Fruit fly (Drosophila melanogaster) whole organism, prepupa: ENCODE measurements around the gene CG5541.
A peak's percentile ranks its signal among the peaks of the same experiment; 100 is the strongest.

Source experiments
- Blimp-1 ChIP-seq: fragments of 200-800 bp; sonication (Bioruptor generic); optimal IDR thresholded peaks from 3 replicates; lab custom pipeline; 2017; ENCODE audit warnings: missing biosample characterization, missing genetic modification characterization, mild to moderate bottlenecking, moderate library complexity, missing genetic modification reagents
- CG10631 ChIP-seq: fragments of 200-800 bp; sonication (Bioruptor generic); optimal IDR thresholded peaks from 2 replicates; lab custom pipeline; 2016; ENCODE audit warnings: missing biosample characterization, missing genetic modification characterization
- CG10669 ChIP-seq: fragments of 200-800 bp; sonication (Bioruptor generic); optimal IDR thresholded peaks from 3 replicates; lab custom pipeline; 2018; ENCODE audit warnings: missing biosample characterization, mild to moderate bottlenecking, missing genetic modification characterization, moderate library complexity
- CG11294 ChIP-seq: fragments of 200-800 bp; sonication (Bioruptor generic); IDR thresholded peaks from 2 replicates; pipeline ENCODE4 v1.3.6; 2022; ENCODE audit warnings: missing biosample characterization, missing genetic modification characterization
- CG11762 ChIP-seq: fragments of 200-800 bp; sonication (Bioruptor generic); optimal IDR thresholded peaks from 3 replicates; lab custom pipeline; 2016; ENCODE audit warnings: missing biosample characterization, missing genetic modification characterization; ENCODE audit not compliant: insufficient read depth
- CG11902 ChIP-seq: fragments of 200-800 bp; sonication (Bioruptor generic); optimal IDR thresholded peaks from 3 replicates; lab custom pipeline; 2016; ENCODE audit warnings: missing biosample characterization, missing genetic modification characterization
- CG15336 ChIP-seq: fragments of 200-800 bp; sonication (Bioruptor generic); IDR thresholded peaks from 2 replicates; pipeline ENCODE4 v1.3.6; 2022; ENCODE audit warnings: missing biosample characterization, missing genetic modification characterization
- CG1621 ChIP-seq: fragments of 200-800 bp; sonication (Bioruptor generic); optimal IDR thresholded peaks from 3 replicates; lab custom pipeline; 2018; ENCODE audit warnings: missing biosample characterization, mild to moderate bottlenecking, missing genetic modification characterization
- CG16779 ChIP-seq: fragments of 200-800 bp; sonication (Bioruptor generic); optimal IDR thresholded peaks from 3 replicates; lab custom pipeline; 2017; ENCODE audit warnings: missing biosample characterization, mild to moderate bottlenecking, missing genetic modification characterization
- CG3919 ChIP-seq: fragments of 200-800 bp; sonication (Bioruptor generic); optimal IDR thresholded peaks from 3 replicates; lab custom pipeline; 2016; ENCODE audit warnings: missing biosample characterization, missing genetic modification characterization
- CG4318 ChIP-seq: fragments of 200-800 bp; sonication (Bioruptor generic); optimal IDR thresholded peaks from 3 replicates; lab custom pipeline; 2017; ENCODE audit warnings: missing biosample characterization, mild to moderate bottlenecking, missing genetic modification characterization
- CG6163 ChIP-seq: fragments of 200-800 bp; sonication (Bioruptor generic); IDR thresholded peaks from 3 replicates; pipeline ENCODE4 v1.3.6; 2022; ENCODE audit warnings: missing biosample characterization, missing genetic modification characterization
- CG6276 ChIP-seq: fragments of 200-800 bp; sonication (Bioruptor generic); optimal IDR thresholded peaks from 2 replicates; lab custom pipeline; 2017; ENCODE audit warnings: missing biosample characterization, mild to moderate bottlenecking, missing genetic modification characterization
- CG6808 ChIP-seq: fragments of 200-800 bp; sonication (Bioruptor generic); optimal IDR thresholded peaks from 3 replicates; lab custom pipeline; 2017; ENCODE audit warnings: missing biosample characterization, missing genetic modification characterization, mild to moderate bottlenecking, moderate library complexity, missing genetic modification reagents
- CG6854 ChIP-seq: fragments of 200-800 bp; sonication (Bioruptor generic); optimal IDR thresholded peaks from 2 replicates; lab custom pipeline; 2017; ENCODE audit warnings: missing biosample characterization, mild to moderate bottlenecking, missing genetic modification characterization
- CG7368 ChIP-seq: fragments of 200-800 bp; sonication (Bioruptor generic); optimal IDR thresholded peaks from 3 replicates; lab custom pipeline; 2016; ENCODE audit warnings: missing biosample characterization, missing genetic modification characterization
- CG8319 ChIP-seq: fragments of 200-800 bp; sonication (Bioruptor generic); optimal IDR thresholded peaks from 3 replicates; lab custom pipeline; 2016; ENCODE audit warnings: missing biosample characterization, missing genetic modification characterization
- CG8632 ChIP-seq: fragments of 200-800 bp; sonication (Bioruptor generic); optimal IDR thresholded peaks from 3 replicates; lab custom pipeline; 2016; ENCODE audit warnings: missing biosample characterization, missing genetic modification characterization
- CG9139 ChIP-seq: fragments of 200-800 bp; sonication (Bioruptor generic); optimal IDR thresholded peaks from 3 replicates; lab custom pipeline; 2017; ENCODE audit warnings: missing biosample characterization, mild to moderate bottlenecking, missing genetic modification characterization
- Eip75B ChIP-seq: fragments of 200-800 bp; sonication (Bioruptor generic); optimal IDR thresholded peaks from 3 replicates; lab custom pipeline; 2016; ENCODE audit warnings: missing biosample characterization, missing genetic modification characterization
- Eip78C ChIP-seq: fragments of 200-800 bp; sonication (Bioruptor generic); peaks from one replicate; lab custom pipeline; 2016; ENCODE audit warnings: missing biosample characterization, missing genetic modification characterization
- Eip93F ChIP-seq: fragments of 200-800 bp; sonication (Bioruptor generic); optimal IDR thresholded peaks from 2 replicates; lab custom pipeline; 2016; ENCODE audit warnings: missing biosample characterization, mild to moderate bottlenecking, missing genetic modification characterization
- Ets21C ChIP-seq: fragments of 200-800 bp; sonication (Bioruptor generic); optimal IDR thresholded peaks from 3 replicates; lab custom pipeline; 2016; ENCODE audit warnings: missing biosample characterization, missing genetic modification characterization
- Hr4 ChIP-seq: fragments of 200-800 bp; sonication (Bioruptor generic); optimal IDR thresholded peaks from 3 replicates; lab custom pipeline; 2016; ENCODE audit warnings: missing biosample characterization, missing genetic modification characterization
- Met ChIP-seq: fragments of 200-800 bp; sonication (Bioruptor generic); optimal IDR thresholded peaks from 3 replicates; lab custom pipeline; 2016; ENCODE audit warnings: missing biosample characterization, missing genetic modification characterization
- Smox ChIP-seq: fragments of 200-800 bp; sonication (Bioruptor generic); optimal IDR thresholded peaks from 3 replicates; lab custom pipeline; 2016; ENCODE audit warnings: missing biosample characterization, missing genetic modification characterization
- Sox102F ChIP-seq: fragments of 200-800 bp; sonication (Bioruptor generic); optimal IDR thresholded peaks from 2 replicates; lab custom pipeline; 2016; ENCODE audit warnings: missing biosample characterization, mild to moderate bottlenecking, missing genetic modification characterization
- Sox14 ChIP-seq: fragments of 200-800 bp; sonication (Bioruptor generic); optimal IDR thresholded peaks from 3 replicates; lab custom pipeline; 2016; ENCODE audit warnings: missing biosample characterization, missing genetic modification characterization
- Sox15 ChIP-seq: fragments of 200-800 bp; sonication (Bioruptor generic); optimal IDR thresholded peaks from 3 replicates; lab custom pipeline; 2016; ENCODE audit warnings: missing biosample characterization, missing genetic modification characterization
- achi ChIP-seq: fragments of 200-800 bp; sonication (Bioruptor generic); optimal IDR thresholded peaks from 3 replicates; lab custom pipeline; 2016; ENCODE audit warnings: missing biosample characterization, missing genetic modification characterization
- acj6 ChIP-seq: fragments of 200-800 bp; sonication (Bioruptor generic); optimal IDR thresholded peaks from 3 replicates; lab custom pipeline; 2016; ENCODE audit warnings: missing biosample characterization, missing genetic modification characterization
- cyc ChIP-seq: fragments of 200-800 bp; sonication (Bioruptor generic); optimal IDR thresholded peaks from 3 replicates; lab custom pipeline; 2016; ENCODE audit warnings: missing biosample characterization, missing genetic modification characterization
- dsx ChIP-seq: fragments of 200-800 bp; optimal IDR thresholded peaks from 3 replicates; lab custom pipeline; 2019; ENCODE audit warnings: missing biosample characterization, mild to moderate bottlenecking, missing genetic modification characterization, moderate library complexity; ENCODE audit not compliant: poor library complexity, severe bottlenecking
- eg ChIP-seq: fragments of 200-800 bp; sonication (Bioruptor generic); IDR thresholded peaks from 3 replicates; pipeline ENCODE4 v1.3.6; 2022; ENCODE audit warnings: missing biosample characterization, missing genetic modification characterization
- esn ChIP-seq: fragments of 200-800 bp; sonication (Bioruptor generic); optimal IDR thresholded peaks from 2 replicates; lab custom pipeline; 2016; ENCODE audit warnings: missing biosample characterization, mild to moderate bottlenecking, missing genetic modification characterization, moderate library complexity
- fd59A ChIP-seq: fragments of 200-800 bp; sonication (Bioruptor generic); optimal IDR thresholded peaks from 2 replicates; lab custom pipeline; 2017; ENCODE audit warnings: missing biosample characterization, mild to moderate bottlenecking, missing genetic modification characterization, missing genetic modification reagents
- fd85E ChIP-seq: fragments of 200-800 bp; sonication (Bioruptor generic); optimal IDR thresholded peaks from 3 replicates; lab custom pipeline; 2016; ENCODE audit warnings: missing biosample characterization, missing genetic modification characterization
- lz ChIP-seq: fragments of 200-800 bp; sonication (Bioruptor generic); optimal IDR thresholded peaks from 3 replicates; lab custom pipeline; 2016; ENCODE audit warnings: missing biosample characterization, missing genetic modification characterization
- net ChIP-seq: fragments of 200-800 bp; sonication (Bioruptor generic); optimal IDR thresholded peaks from 3 replicates; lab custom pipeline; 2016; ENCODE audit warnings: missing biosample characterization, missing genetic modification characterization
- salr ChIP-seq, 2 experiments: fragments of 200-800 bp; sonication (Bioruptor generic); optimal IDR thresholded peaks; 3 replicates each; lab custom pipeline; 2016 to 2018; ENCODE audit warnings: missing biosample characterization in 2 of 2, missing genetic modification characterization in 2 of 2, mild to moderate bottlenecking in 1 of 2
- spab ChIP-seq: fragments of 200-800 bp; sonication (Bioruptor generic); optimal IDR thresholded peaks from 2 replicates; lab custom pipeline; 2017; ENCODE audit warnings: missing biosample characterization, mild to moderate bottlenecking, missing genetic modification characterization, missing genetic modification reagents
- ss ChIP-seq, 2 experiments: fragments of 200-800 bp; sonication (Bioruptor generic); optimal IDR thresholded peaks; 2 replicates in 1 of 2; 3 replicates in 1 of 2; lab custom pipeline; 2017 to 2018; ENCODE audit warnings: mild to moderate bottlenecking in 2 of 2, missing biosample characterization in 2 of 2, missing genetic modification characterization in 2 of 2, moderate library complexity in 1 of 2
- svp ChIP-seq: fragments of 200-800 bp; sonication (Bioruptor generic); peaks from one replicate; lab custom pipeline; 2016; ENCODE audit warnings: missing biosample characterization, missing genetic modification characterization
- topi ChIP-seq: fragments of 200-800 bp; sonication (Bioruptor generic); optimal IDR thresholded peaks from 3 replicates; lab custom pipeline; 2016; ENCODE audit warnings: missing biosample characterization, missing genetic modification characterization

CG5541 gene

DNA sequence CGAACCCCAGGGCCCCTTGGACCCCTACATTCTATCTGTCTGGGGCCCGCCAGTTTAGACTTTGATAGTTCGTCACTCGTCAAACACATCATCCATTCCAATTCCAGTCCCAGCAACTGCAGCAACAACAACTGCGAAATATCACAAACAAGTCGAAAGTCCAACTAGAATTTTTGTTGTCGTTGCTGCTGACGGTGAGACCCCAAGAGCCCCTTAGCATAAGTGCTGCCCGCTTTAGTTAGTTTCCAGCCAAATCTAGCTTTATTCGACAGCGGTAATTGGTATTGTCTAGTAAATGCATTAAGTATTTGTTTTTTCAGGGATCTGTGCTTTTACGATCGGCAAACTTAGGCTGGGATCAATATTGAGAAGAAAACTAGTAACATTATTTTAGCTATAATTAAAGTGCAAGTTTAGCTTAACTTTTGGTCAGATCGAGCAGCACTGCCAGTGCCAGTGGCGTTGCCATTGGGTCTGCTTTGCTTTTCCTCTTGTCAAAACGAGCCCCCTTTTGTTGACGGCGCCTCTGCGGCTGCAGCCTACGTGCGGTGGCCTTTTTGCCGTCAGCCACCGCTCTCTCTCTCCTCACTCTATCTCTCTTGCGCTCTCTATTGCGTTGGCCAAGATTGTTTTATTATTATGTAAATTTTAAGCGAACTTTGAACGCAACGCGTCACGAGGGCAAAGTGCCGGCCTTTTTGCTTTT is 30.9 kb downstream of the CG5541 start (continued):
- peak; percentile 87 for TF ChIP-seq CG15336
- TF ChIP-seq CG11762, result peak; percentile 74
- TF ChIP-seq CG9139 (GFP tag; lab: Kevin White, UChicago), result peak; percentile 74
- TF ChIP-seq Eip93F (GFP tag; lab: Kevin White, UChicago), result no peak
- peak; percentile 90 for TF ChIP-seq CG6808 (GFP tag; lab: Kevin White, UChicago)
- peak; percentile 80 for TF ChIP-seq Met (GFP tag; lab: Kevin White, UChicago)
- TF ChIP-seq CG10669, result peak; percentile 81
- TF ChIP-seq CG16779 (tag; lab: Kevin White, UChicago), result peak; percentile 85
- peak; percentile 80 for TF ChIP-seq esn (GFP tag; lab: Kevin White, UChicago)
- peak; percentile 95 for TF ChIP-seq Eip78C (GFP tag; lab: Kevin White, UChicago)
- peak; percentile 85 for TF ChIP-seq eg (GFP tag; lab: Robert Waterston, UW)
- peak; percentile 81 for TF ChIP-seq topi
- TF ChIP-seq CG8632 (GFP tag; lab: Kevin White, UChicago), result peak; percentile 80
- peak; percentile 71 for TF ChIP-seq CG11902 (GFP tag; lab: Kevin White, UChicago)
- peak; percentile 88 for TF ChIP-seq Hr4 (GFP tag; lab: Kevin White, UChicago)
- TF ChIP-seq Sox15, result peak; percentile 60
- peak; percentile 81 for TF ChIP-seq cyc (GFP tag; lab: Kevin White, UChicago)
- TF ChIP-seq Ets21C (GFP tag; lab: Kevin White, UChicago), result peak; percentile 61
- TF ChIP-seq dsx (GFP tag; lab: Kevin White, UChicago), result peak; percentile 76
- TF ChIP-seq Smox (GFP tag; lab: Kevin White, UChicago), result peak; percentile 74
- peak; percentile 86 for TF ChIP-seq CG6163
- peak; percentile 76 for TF ChIP-seq CG1621 (tag; lab: Kevin White, UChicago)

DNA sequence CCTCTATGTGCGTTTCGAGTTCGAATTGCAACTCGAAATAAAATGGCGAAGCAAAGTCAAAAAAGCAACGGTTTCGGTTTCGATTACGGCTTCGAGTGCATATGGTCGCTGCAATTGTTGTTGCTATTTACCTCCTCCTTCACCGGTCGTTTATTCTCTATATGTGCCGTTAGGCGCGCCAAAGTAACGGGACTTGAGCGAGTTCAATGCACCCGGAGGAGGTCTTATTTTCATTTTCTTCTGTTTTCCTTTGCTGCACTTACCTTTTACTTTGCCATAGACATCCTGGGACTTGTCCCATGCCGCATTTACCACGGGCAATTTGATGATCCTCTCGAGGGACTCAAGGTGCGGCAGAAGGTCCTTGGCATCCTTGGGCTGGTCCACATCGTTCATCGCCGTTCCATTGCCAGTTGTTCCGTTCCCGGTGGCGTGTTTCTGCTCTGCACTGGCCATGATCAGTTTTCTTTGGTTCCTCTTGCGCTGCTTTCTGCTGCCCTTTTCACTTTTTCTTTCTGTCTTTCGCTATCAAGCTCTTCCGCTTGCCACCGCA is 31.6 kb downstream of the CG5541 start:
- TF ChIP-seq fd59A (GFP tag; lab: Kevin White, UChicago) (no peak), CG6163 (no peak), Sox14 (GFP tag; lab: Kevin White, UChicago) (no peak), Eip75B (no peak), Blimp-1 (GFP tag; lab: Kevin White, UChicago) (peak; percentile 48)

DNA sequence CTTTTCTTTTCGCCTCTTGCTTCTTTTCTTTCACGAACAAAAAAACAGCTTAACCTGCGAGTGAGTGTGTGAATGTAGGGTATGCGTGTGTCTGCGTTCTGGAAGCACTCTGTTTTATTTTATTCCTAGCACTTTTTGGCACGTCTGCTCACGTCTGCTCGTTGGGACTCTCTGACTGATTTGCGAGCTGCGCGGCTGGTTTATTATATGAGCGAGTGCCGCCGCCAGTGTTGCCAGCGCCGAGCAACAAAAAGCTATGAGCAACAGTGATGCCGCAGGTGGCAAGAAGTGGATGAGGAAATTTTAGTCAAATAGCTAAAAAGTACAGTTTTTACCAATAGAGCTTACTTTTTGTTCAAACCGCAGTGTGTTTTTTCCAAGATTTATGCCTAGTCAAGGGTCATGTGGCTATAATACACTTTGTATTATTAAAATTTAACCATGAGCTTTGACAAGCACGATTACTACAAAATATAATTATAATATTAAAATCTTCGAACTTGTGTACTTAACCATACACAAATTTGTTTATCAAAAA is 32.2 kb downstream of the CG5541 start, which contains the start of gene Lsd-2:
TSS of gene Lsd-2 (minus strand) at position 183 of the 538 bp plus-strand sequence.
- TF ChIP-seq CG10669 (peak; percentile 7), CG6808 (GFP tag; lab: Kevin White, UChicago) (peak; percentile 47), topi (peak; percentile 17), svp (GFP tag; lab: Kevin White, UChicago) (peak; percentile 90), eg (GFP tag; lab: Robert Waterston, UW) (peak; percentile 56; the same call in 2 of the 3 replicates), salr (GFP tag; optimal IDR thresholded peaks at IDR 0.05; lab: Kevin White, UChicago) (peak in 1 of 2 experiments; percentile 21), cyc (GFP tag; lab: Kevin White, UChicago) (no peak), lz (GFP tag; lab: Kevin White, UChicago) (no peak), achi (GFP tag; lab: Kevin White, UChicago) (no peak), CG4318 (GFP tag; lab: Kevin White, UChicago) (peak; percentile 24), CG7368 (GFP tag; lab: Kevin White, UChicago) (peak; percentile 40), Eip75B (peak; percentile 51), CG11294 (GFP tag; lab: Robert Waterston, UW) (no peak), ss (GFP tag; optimal IDR thresholded peaks at IDR 0.05; lab: Kevin White, UChicago) (peak; percentile 3 to 55), spab (GFP tag; lab: Kevin White, UChicago) (no peak), CG8319 (GFP tag; lab: Kevin White, UChicago) (no peak), fd85E (GFP tag; lab: Kevin White, UChicago) (no peak), Smox (GFP tag; lab: Kevin White, UChicago) (no peak), acj6 (GFP tag; lab: Kevin White, UChicago) (peak; percentile 4), Eip78C (GFP tag; lab: Kevin White, UChicago) (peak; percentile 67), net (peak; percentile 37), CG15336 (peak; percentile 59), esn (GFP tag; lab: Kevin White, UChicago) (peak; percentile 25), Sox102F (GFP tag; lab: Kevin White, UChicago) (peak; percentile 48), CG3919 (peak; percentile 41), Hr4 (GFP tag; lab: Kevin White, UChicago) (peak; percentile 20), CG10631 (peak; percentile 0), CG6854 (GFP tag; lab: Kevin White, UChicago) (peak; percentile 32), CG6276 (GFP tag; lab: Kevin White, UChicago) (no peak)
